Fruit fly (Drosophila melanogaster) whole organism, adult: Measurements from ENCODE around the gene Hrs.

Experiments
- CG11617 ChIP-seq: fragments of 200-800 bp; sonication (Bioruptor generic); optimal IDR thresholded peaks from 2 replicates; lab custom pipeline; 2017; ENCODE audit warnings: mild to moderate bottlenecking, missing biosample characterization, missing genetic modification reagents, missing genetic modification characterization
- CG12768 ChIP-seq: fragments of 200-800 bp; sonication (Bioruptor generic); optimal IDR thresholded peaks from 2 replicates; lab custom pipeline; 2017; ENCODE audit warnings: missing biosample characterization, missing genetic modification characterization, mild to moderate bottlenecking, moderate library complexity, missing genetic modification reagents
- CG14711 ChIP-seq: fragments of 200-800 bp; sonication (Bioruptor generic); optimal IDR thresholded peaks from 2 replicates; lab custom pipeline; 2018; ENCODE audit warnings: missing biosample characterization, mild to moderate bottlenecking, missing genetic modification characterization, moderate library complexity
- CG1620 ChIP-seq: fragments of 200-800 bp; sonication (Bioruptor generic); optimal IDR thresholded peaks from 2 replicates; lab custom pipeline; 2016; ENCODE audit warnings: missing biosample characterization, missing genetic modification characterization
- CG33017 ChIP-seq: fragments of 200-800 bp; sonication (Bioruptor generic); optimal IDR thresholded peaks from 2 replicates; lab custom pipeline; 2018; ENCODE audit warnings: missing biosample characterization, mild to moderate bottlenecking, missing genetic modification characterization, moderate library complexity
- CG5204 ChIP-seq: fragments of 200-800 bp; sonication (Bioruptor generic); optimal IDR thresholded peaks from 2 replicates; lab custom pipeline; 2016; ENCODE audit warnings: missing biosample characterization, missing genetic modification characterization
- CG7045 ChIP-seq: fragments of 200-800 bp; sonication (Bioruptor generic); optimal IDR thresholded peaks from 2 replicates; lab custom pipeline; 2017; ENCODE audit warnings: missing biosample characterization, mild to moderate bottlenecking, missing genetic modification characterization
- CG7101 ChIP-seq: fragments of 200-800 bp; sonication (Bioruptor generic); optimal IDR thresholded peaks from 2 replicates; lab custom pipeline; 2018; ENCODE audit warnings: missing biosample characterization, mild to moderate bottlenecking, missing genetic modification characterization, moderate library complexity
- Clk ChIP-seq: fragments of 200-800 bp; sonication (Bioruptor generic); optimal IDR thresholded peaks from 2 replicates; lab custom pipeline; 2017; ENCODE audit warnings: missing biosample characterization, missing genetic modification characterization
- Crg-1 ChIP-seq: fragments of 200-800 bp; sonication (Bioruptor generic); optimal IDR thresholded peaks from 2 replicates; lab custom pipeline; 2016; ENCODE audit warnings: missing biosample characterization, missing genetic modification characterization
- Hr96 ChIP-seq: fragments of 200-800 bp; sonication (Bioruptor generic); optimal IDR thresholded peaks from 2 replicates; lab custom pipeline; 2016; ENCODE audit warnings: missing biosample characterization, missing genetic modification characterization
- Mnt ChIP-seq: fragments of 200-800 bp; sonication (Bioruptor generic); optimal IDR thresholded peaks from 2 replicates; lab custom pipeline; 2016; ENCODE audit warnings: missing biosample characterization, mild to moderate bottlenecking, missing genetic modification characterization
- bab1 ChIP-seq: fragments of 200-800 bp; sonication (Bioruptor generic); optimal IDR thresholded peaks from 3 replicates; lab custom pipeline; 2019; ENCODE audit warnings: missing biosample characterization, mild to moderate bottlenecking, missing genetic modification characterization, moderate library complexity
- cic ChIP-seq: fragments of 200-800 bp; sonication (Bioruptor generic); optimal IDR thresholded peaks from 2 replicates; lab custom pipeline; 2017; ENCODE audit warnings: missing biosample characterization, mild to moderate bottlenecking, missing genetic modification characterization, moderate library complexity
- cnc ChIP-seq, 2 experiments: fragments of >200 bp; optimal IDR thresholded peaks; 2 replicates each; lab custom pipeline; 2017
- kay ChIP-seq: fragments of 200-800 bp; sonication (Bioruptor generic); peaks from one replicate; lab custom pipeline; 2016; ENCODE audit warnings: missing biosample characterization, missing genetic modification characterization, borderline replicate concordance
- ovo ChIP-seq: fragments of 200-800 bp; sonication (Bioruptor generic); optimal IDR thresholded peaks from 2 replicates; lab custom pipeline; 2016; ENCODE audit warnings: missing biosample characterization, missing genetic modification characterization
- pad ChIP-seq: fragments of 200-800 bp; sonication (Bioruptor generic); optimal IDR thresholded peaks from 3 replicates; lab custom pipeline; 2017; ENCODE audit warnings: missing biosample characterization, missing genetic modification characterization, mild to moderate bottlenecking, moderate library complexity, missing genetic modification reagents
- tj ChIP-seq: fragments of 200-800 bp; sonication (Bioruptor generic); optimal IDR thresholded peaks from 3 replicates; lab custom pipeline; 2017; ENCODE audit warnings: missing biosample characterization, mild to moderate bottlenecking, missing genetic modification characterization, moderate library complexity
- toe ChIP-seq: fragments of 200-800 bp; sonication (Bioruptor generic); optimal IDR thresholded peaks from 2 replicates; lab custom pipeline; 2016; ENCODE audit warnings: missing biosample characterization, missing genetic modification characterization

Hrs gene

dm6 chr2L:2734215-2734614 is 5.6 kb upstream of the Hrs start:
- TF ChIP-seq Hr96 (peak; percentile 9), CG12768 (GFP tag; lab: Kevin White, UChicago) (no peak), CG14711 (peak; percentile 60), CG1620 (GFP tag; lab: Kevin White, UChicago) (peak; percentile 38), Crg-1 (GFP tag; lab: Kevin White, UChicago) (peak; percentile 48), cnc (optimal IDR thresholded peaks at IDR 0.05; lab: Kevin White, UChicago) (no peak), ovo (no peak), CG7045 (GFP tag; lab: Kevin White, UChicago) (peak; percentile 52), CG5204 (GFP tag; lab: Kevin White, UChicago) (no peak), cic (GFP tag; lab: Kevin White, UChicago) (no peak), CG33017 (tag; lab: Kevin White, UChicago) (no peak), kay (GFP tag; lab: Kevin White, UChicago) (peak; percentile 25), CG11617 (GFP tag; lab: Kevin White, UChicago) (peak; percentile 47), bab1 (GFP tag; lab: Kevin White, UChicago) (peak; percentile 90), CG7101 (tag; lab: Kevin White, UChicago) (peak; percentile 65), toe (peak; percentile 34), tj (peak; percentile 42), Mnt (no peak), Clk (GFP tag; lab: Kevin White, UChicago) (no peak), pad (GFP tag; lab: Kevin White, UChicago) (peak; percentile 61)

dm6 chr2L:2734946-2735345 is 4.8 kb upstream of the Hrs start:
- no peak for TF ChIP-seq cic (GFP tag; lab: Kevin White, UChicago)
- TF ChIP-seq CG14711: no peak
- TF ChIP-seq cnc (optimal IDR thresholded peaks at IDR 0.05; lab: Kevin White, UChicago): no peak
- no peak for TF ChIP-seq bab1 (GFP tag; lab: Kevin White, UChicago)
- TF ChIP-seq CG7045 (GFP tag; lab: Kevin White, UChicago): no peak
- no peak for TF ChIP-seq Clk (GFP tag; lab: Kevin White, UChicago)
- TF ChIP-seq CG33017 (tag; lab: Kevin White, UChicago): no peak
- no peak for TF ChIP-seq toe
- peak; percentile 0 for TF ChIP-seq CG12768 (GFP tag; lab: Kevin White, UChicago)
- TF ChIP-seq CG1620 (GFP tag; lab: Kevin White, UChicago): peak; percentile 11

dm6 chr2L:2735539-2735938 is 4.2 kb upstream of the Hrs start:
- TF ChIP-seq tj (peak; percentile 32), toe (no peak), CG7101 (tag; lab: Kevin White, UChicago) (no peak), CG5204 (GFP tag; lab: Kevin White, UChicago) (no peak), bab1 (GFP tag; lab: Kevin White, UChicago) (no peak)

- TF ChIP-seq Hr96: no peak
- TF ChIP-seq toe: no peak
- no peak for TF ChIP-seq Clk (GFP tag; lab: Kevin White, UChicago)
- TF ChIP-seq CG11617 (GFP tag; lab: Kevin White, UChicago): no peak
- TF ChIP-seq pad (GFP tag; lab: Kevin White, UChicago): no peak
- TF ChIP-seq CG14711: no peak
- TF ChIP-seq kay (GFP tag; lab: Kevin White, UChicago): no peak
- no peak for TF ChIP-seq CG33017 (tag; lab: Kevin White, UChicago)
- TF ChIP-seq cic (GFP tag; lab: Kevin White, UChicago): no peak
- no peak for TF ChIP-seq bab1 (GFP tag; lab: Kevin White, UChicago)
- no peak for TF ChIP-seq CG12768 (GFP tag; lab: Kevin White, UChicago)
- no peak for TF ChIP-seq Mnt
- no peak for TF ChIP-seq ovo
Observed at dm6 chr2L:2737561-2737960, 2.2 kb upstream of the Hrs start.

- peak; percentile 3 for TF ChIP-seq CG14711
- no peak for TF ChIP-seq tj
Observed at dm6 chr2L:2744852-2745251, 5.1 kb downstream of the Hrs start, which contains the start of the genes CG9961 and Cwc25. CG9961 (minus strand) TSS chr2L:2744934. Cwc25 (plus strand) TSS chr2L:2745098.

- TF ChIP-seq CG12768 (GFP tag; lab: Kevin White, UChicago) (peak; percentile 97), Crg-1 (GFP tag; lab: Kevin White, UChicago) (peak; percentile 97), CG7045 (GFP tag; lab: Kevin White, UChicago) (peak; percentile 95), pad (GFP tag; lab: Kevin White, UChicago) (peak; percentile 90), CG14711 (peak; percentile 92), Clk (GFP tag; lab: Kevin White, UChicago) (peak; percentile 89), CG33017 (tag; lab: Kevin White, UChicago) (peak; percentile 98), kay (GFP tag; lab: Kevin White, UChicago) (no peak), ovo (peak; percentile 95), cnc (optimal IDR thresholded peaks at IDR 0.05; lab: Kevin White, UChicago) (no peak), toe (no peak), CG5204 (GFP tag; lab: Kevin White, UChicago) (no peak), tj (peak; percentile 73), bab1 (GFP tag; lab: Kevin White, UChicago) (peak; percentile 89), CG11617 (GFP tag; lab: Kevin White, UChicago) (peak; percentile 95), Hr96 (peak; percentile 91), CG7101 (tag; lab: Kevin White, UChicago) (peak; percentile 97), CG1620 (GFP tag; lab: Kevin White, UChicago) (peak; percentile 95), cic (GFP tag; lab: Kevin White, UChicago) (peak; percentile 86), Mnt (peak; percentile 93)
Observed at dm6 chr2L:2748480-2749143, 8.8 kb downstream of the Hrs start.
